Worm (Caenorhabditis elegans) whole organism, L4 larva: ENCODE results near the gene C24B5.4.

Experiments
- D1046.2 ChIP-seq: fragments of 200-800 bp; sonication (Bioruptor generic); IDR thresholded peaks from 2 replicates; pipeline ENCODE4 v1.3.6; 2022; ENCODE audit warnings: missing genetic modification characterization, missing compliant biosample characterization
- F44E2.7 ChIP-seq: fragments of 200-800 bp; sonication (Bioruptor generic); IDR thresholded peaks from 2 replicates; pipeline ENCODE4 v2.1.2; 2022; ENCODE audit warnings: missing genetic modification characterization, missing compliant biosample characterization
- F49E8.2 ChIP-seq: sonication (generic microtip); optimal IDR thresholded peaks from 2 replicates; lab custom pipeline; 2016; ENCODE audit warnings: missing compliant biosample characterization, mild to moderate bottlenecking, missing genetic modification characterization, borderline replicate concordance
- R02D3.7 ChIP-seq: fragments of 150-350 bp; sonication (generic microtip); optimal IDR thresholded peaks from 3 replicates; lab custom pipeline; 2014; ENCODE audit warnings: missing biosample characterization, missing genetic modification characterization
- Y105C5A.15 ChIP-seq: fragments of 200-800 bp; sonication (Bioruptor generic); IDR thresholded peaks from 2 replicates; pipeline ENCODE4 v1.3.6; 2022; ENCODE audit warnings: missing genetic modification characterization, missing compliant biosample characterization
- ZK337.2 ChIP-seq: fragments of 200-800 bp; sonication (Bioruptor generic); IDR thresholded peaks from 2 replicates; pipeline ENCODE4 v1.3.6; 2022; ENCODE audit warnings: missing genetic modification reagents, missing genetic modification characterization, missing compliant biosample characterization
- ZK546.5 ChIP-seq, 2 experiments: sonication (generic microtip); optimal IDR thresholded peaks; 2 replicates each; lab custom pipeline; 2017; ENCODE audit warnings: missing biosample characterization in 2 of 2, missing genetic modification characterization in 2 of 2
- attf-4 ChIP-seq: sonication (generic microtip); optimal IDR thresholded peaks from 3 replicates; lab custom pipeline; 2017; ENCODE audit warnings: missing biosample characterization, missing genetic modification characterization
- ceh-20 ChIP-seq: fragments of 200-800 bp; sonication (Bioruptor generic); IDR thresholded peaks from 2 replicates; pipeline ENCODE4 v1.3.6; 2022; ENCODE audit warnings: missing genetic modification reagents, missing genetic modification characterization, missing compliant biosample characterization
- ctbp-1 ChIP-seq: fragments of 200-800 bp; sonication (Bioruptor generic); IDR thresholded peaks from 2 replicates; pipeline ENCODE4 v1.3.6; 2022; ENCODE audit warnings: missing genetic modification reagents, missing genetic modification characterization, missing compliant biosample characterization
- daf-12 ChIP-seq: fragments of 150-350 bp; optimal IDR thresholded peaks from 2 replicates; lab custom pipeline; 2014; ENCODE audit warnings: missing biosample characterization, missing genetic modification reagents, missing genetic modification characterization
- daf-16 ChIP-seq, 3 experiments: sonication (generic microtip); optimal IDR thresholded peaks; 2 replicates each; lab custom pipeline; 2016 to 2017; ENCODE audit warnings: missing genetic modification characterization in 3 of 3, missing genetic modification reagents in 3 of 3, mild to moderate bottlenecking in 2 of 3, missing compliant biosample characterization in 2 of 3, missing biosample characterization in 1 of 3, moderate library complexity in 1 of 3
- daf-19 ChIP-seq: fragments of 200-800 bp; sonication (Bioruptor generic); conservative IDR thresholded peaks from 2 replicates; pipeline ENCODE4 v1.3.6; 2022; ENCODE audit warnings: missing genetic modification characterization, missing compliant biosample characterization
- daf-8 ChIP-seq: fragments of 200-800 bp; sonication (Bioruptor generic); IDR thresholded peaks from 2 replicates; pipeline ENCODE4 v1.3.6; 2022; ENCODE audit warnings: missing genetic modification characterization, missing compliant biosample characterization
- dmd-6 ChIP-seq: fragments of 200-800 bp; sonication (Bioruptor generic); IDR thresholded peaks from 2 replicates; pipeline ENCODE4 v1.3.6; 2022; ENCODE audit warnings: missing genetic modification reagents, missing genetic modification characterization, missing compliant biosample characterization
- dmd-8 ChIP-seq: fragments of 200-800 bp; sonication (Bioruptor generic); IDR thresholded peaks from 2 replicates; pipeline ENCODE4 v1.3.6; 2022; ENCODE audit warnings: missing genetic modification characterization, missing compliant biosample characterization
- dmd-9 ChIP-seq: fragments of 200-800 bp; sonication (Bioruptor generic); IDR thresholded peaks from 2 replicates; pipeline ENCODE4 v1.3.6; 2022; ENCODE audit warnings: missing genetic modification reagents, missing genetic modification characterization, missing compliant biosample characterization
- dpl-1 ChIP-seq: fragments of 150-350 bp; optimal IDR thresholded peaks from 2 replicates; lab custom pipeline; 2014; ENCODE audit warnings: missing biosample characterization, missing genetic modification reagents, missing genetic modification characterization
- dve-1 ChIP-seq: sonication (generic microtip); optimal IDR thresholded peaks from 2 replicates; lab custom pipeline; 2017; ENCODE audit warnings: antibody characterized with exemption, mild to moderate bottlenecking, missing genetic modification characterization, missing compliant biosample characterization; ENCODE audit not compliant: insufficient read depth
- egl-43 ChIP-seq: fragments of 200-800 bp; sonication (Bioruptor generic); IDR thresholded peaks from 2 replicates; pipeline ENCODE4 v1.3.6; 2022; ENCODE audit warnings: missing genetic modification reagents, missing genetic modification characterization, missing compliant biosample characterization
- fos-1 ChIP-seq: fragments of 150-350 bp; optimal IDR thresholded peaks from 2 replicates; lab custom pipeline; 2014; ENCODE audit warnings: missing biosample characterization, missing genetic modification characterization
- hif-1 ChIP-seq, 2 experiments: sonication (generic microtip); optimal IDR thresholded peaks; 2 replicates each; lab custom pipeline; 2016 to 2017; ENCODE audit warnings: missing compliant biosample characterization in 2 of 2, missing genetic modification characterization in 2 of 2, missing genetic modification reagents in 2 of 2, missing genotype in 2 of 2, mild to moderate bottlenecking in 1 of 2
- hlh-11 ChIP-seq: fragments of 200-800 bp; sonication (Bioruptor generic); optimal IDR thresholded peaks from 2 replicates; lab custom pipeline; 2018; ENCODE audit warnings: mild to moderate bottlenecking, missing genetic modification characterization, missing compliant biosample characterization
- hlh-30 ChIP-seq: sonication (generic microtip); optimal IDR thresholded peaks from 2 replicates; lab custom pipeline; 2017; ENCODE audit warnings: antibody characterized with exemption, mild to moderate bottlenecking, missing genetic modification characterization, missing compliant biosample characterization; ENCODE audit not compliant: insufficient read depth
- jun-1 ChIP-seq: fragments of 150-350 bp; optimal IDR thresholded peaks from 2 replicates; lab custom pipeline; 2014; ENCODE audit warnings: missing biosample characterization, missing genetic modification reagents, missing genetic modification characterization
- lin-13 ChIP-seq: fragments of 150-350 bp; optimal IDR thresholded peaks from 2 replicates; lab custom pipeline; 2014; ENCODE audit warnings: missing biosample characterization, missing genetic modification reagents, missing genetic modification characterization
- madf-9 ChIP-seq: fragments of 200-800 bp; sonication (Bioruptor generic); conservative IDR thresholded peaks from 2 replicates; pipeline ENCODE4 v1.3.6; 2022; ENCODE audit warnings: missing genetic modification reagents, missing genetic modification characterization, missing compliant biosample characterization
- mdl-1 ChIP-seq, 2 experiments: fragments of 150-350 bp in 1 of 2; sonication (generic microtip) in 1 of 2; optimal IDR thresholded peaks; 2 replicates each; lab custom pipeline; 2014 to 2017; ENCODE audit warnings: missing biosample characterization in 2 of 2, missing genetic modification characterization in 2 of 2
- mep-1 ChIP-seq: fragments of 150-350 bp; sonication (generic microtip); optimal IDR thresholded peaks from 3 replicates; lab custom pipeline; 2014; ENCODE audit warnings: missing biosample characterization, missing genetic modification characterization
- mes-2 ChIP-seq: sonication (generic microtip); optimal IDR thresholded peaks from 2 replicates; lab custom pipeline; 2016; ENCODE audit warnings: missing genotype, mild to moderate bottlenecking, missing genetic modification characterization, missing compliant biosample characterization; ENCODE audit not compliant: poor library complexity, severe bottlenecking
- nhr-25 ChIP-seq: sonication (generic microtip); optimal IDR thresholded peaks from 2 replicates; lab custom pipeline; 2017; ENCODE audit warnings: missing genetic modification characterization, mild to moderate bottlenecking, missing compliant biosample characterization, antibody characterized with exemption, moderate library complexity, borderline replicate concordance; ENCODE audit not compliant: insufficient read depth
- nhr-28 ChIP-seq: fragments of 150-350 bp; optimal IDR thresholded peaks from 2 replicates; lab custom pipeline; 2014; ENCODE audit warnings: missing biosample characterization, missing genetic modification characterization
- nhr-6 ChIP-seq: fragments of 150-350 bp; optimal IDR thresholded peaks from 2 replicates; lab custom pipeline; 2014; ENCODE audit warnings: missing biosample characterization, missing genetic modification characterization
- nhr-77 ChIP-seq: fragments of 150-350 bp; optimal IDR thresholded peaks from 2 replicates; lab custom pipeline; 2014; ENCODE audit warnings: missing biosample characterization, missing genetic modification characterization
- pqm-1 ChIP-seq: sonication (generic microtip); optimal IDR thresholded peaks from 2 replicates; lab custom pipeline; 2017; ENCODE audit warnings: missing biosample characterization, missing genetic modification characterization
- sdz-12 ChIP-seq: fragments of 200-800 bp; sonication (Bioruptor generic); optimal IDR thresholded peaks from 2 replicates; lab custom pipeline; 2018; ENCODE audit warnings: mild to moderate bottlenecking, missing genetic modification characterization, missing compliant biosample characterization
- set-16 ChIP-seq: fragments of 200-800 bp; sonication (Bioruptor generic); IDR thresholded peaks from 2 replicates; pipeline ENCODE4 v1.3.6; 2022; ENCODE audit warnings: missing genetic modification reagents, missing genetic modification characterization, missing compliant biosample characterization
- spr-1 ChIP-seq: sonication (generic microtip); optimal IDR thresholded peaks from 2 replicates; lab custom pipeline; 2016; ENCODE audit warnings: mild to moderate bottlenecking, missing genetic modification characterization, missing compliant biosample characterization
- spr-3 ChIP-seq: fragments of 200-800 bp; sonication (Bioruptor generic); optimal IDR thresholded peaks from 2 replicates; lab custom pipeline; 2018; ENCODE audit warnings: mild to moderate bottlenecking, missing genetic modification characterization, missing compliant biosample characterization
- unc-62 ChIP-seq, 3 experiments: fragments of 150-350 bp in 1 of 3; sonication (generic microtip); optimal IDR thresholded peaks in 2 of 3; peaks in 1 of 3; 1 replicate in 1 of 3; 2 replicates in 2 of 3; lab custom pipeline; 2014 to 2017; ENCODE audit warnings: missing biosample characterization in 3 of 3, missing genetic modification characterization in 3 of 3, missing genetic modification reagents in 3 of 3, missing genotype in 1 of 3
- zip-2 ChIP-seq: fragments of 150-350 bp; optimal IDR thresholded peaks from 2 replicates; lab custom pipeline; 2014; ENCODE audit warnings: missing biosample characterization, missing genetic modification characterization

The C24B5.4 gene

ce11 chrV:9175218-9175837 lies 21.8 kb downstream of the C24B5.4 start, which contains the start of gene spas-1 (continued):
- TF ChIP-seq ctbp-1 (GFP tag; lab: Robert Waterston, UW) (peak; percentile 76), mdl-1 (tag; optimal IDR thresholded peaks at IDR 0.05; lab: Kevin White, UChicago) (peak in 1 of 2 experiments; percentile 35), zip-2 (tag; lab: Kevin White, UChicago) (peak; percentile 54), fos-1 (peak; percentile 26), nhr-25 (tag; lab: Kevin White, UChicago) (peak; percentile 52), jun-1 (tag; lab: Kevin White, UChicago) (peak; percentile 44)

- no peak for TF ChIP-seq nhr-25 (tag; lab: Kevin White, UChicago)
- TF ChIP-seq daf-16 (GFP tag; optimal IDR thresholded peaks at IDR 0.05; lab: Kevin White, UChicago), result no peak
- peak; percentile 26 for TF ChIP-seq daf-16 (tag; optimal IDR thresholded peaks at IDR 0.05; lab: Kevin White, UChicago)
- no peak for TF ChIP-seq dmd-9 (GFP tag; lab: Robert Waterston, UW)
Observed at ce11 chrV:9173789-9174188, 23.3 kb downstream of the C24B5.4 start, which contains the start of gene pqn-16. Gene pqn-16, plus strand, starts transcription at chrV:9174089.

ce11 chrV:9172989-9173388 lies 24.1 kb downstream of the C24B5.4 start, which contains the start of gene gad-3:
Gene gad-3, minus strand, starts transcription at chrV:9173005.
- no peak for TF ChIP-seq nhr-6 (tag; lab: Kevin White, UChicago)
- TF ChIP-seq ZK337.2 (GFP tag; lab: Robert Waterston, UW), result no peak
- no peak for TF ChIP-seq daf-16 (GFP tag; optimal IDR thresholded peaks at IDR 0.05; lab: Kevin White, UChicago)
- TF ChIP-seq daf-16 (tag; optimal IDR thresholded peaks at IDR 0.05; lab: Kevin White, UChicago), result peak; percentile 92
- no peak for TF ChIP-seq daf-19 (GFP tag; lab: Robert Waterston, UW)
- no peak for TF ChIP-seq daf-8
- TF ChIP-seq mdl-1 (tag; optimal IDR thresholded peaks at IDR 0.05; lab: Kevin White, UChicago), result no peak
- TF ChIP-seq fos-1, result no peak
- TF ChIP-seq dmd-6, result peak; percentile 18; the same call in 1 of the 2 replicates
- TF ChIP-seq Y105C5A.15 (GFP tag; lab: Robert Waterston, UW), result no peak
- TF ChIP-seq F49E8.2 (tag; lab: Kevin White, UChicago), result no peak
- no peak for TF ChIP-seq ZK546.5 (tag; optimal IDR thresholded peaks at IDR 0.05; lab: Kevin White, UChicago)
- no peak for TF ChIP-seq daf-12
- no peak for TF ChIP-seq dmd-8 (GFP tag; lab: Robert Waterston, UW)
- TF ChIP-seq dve-1 (tag; lab: Kevin White, UChicago), result peak; percentile 59
- no peak for TF ChIP-seq sdz-12 (GFP tag; lab: Kevin White, UChicago)
- TF ChIP-seq nhr-28 (tag; lab: Kevin White, UChicago), result peak; percentile 68
- TF ChIP-seq nhr-77 (tag; lab: Kevin White, UChicago), result peak; percentile 61
- TF ChIP-seq set-16 (GFP tag; lab: Robert Waterston, UW), result no peak
- no peak for TF ChIP-seq madf-9 (GFP tag; lab: Robert Waterston, UW)
- TF ChIP-seq lin-13 (GFP tag; lab: Kevin White, UChicago), result no peak
- TF ChIP-seq D1046.2 (GFP tag; lab: Robert Waterston, UW), result no peak
- no peak for TF ChIP-seq unc-62 (GFP tag; optimal IDR thresholded peaks at IDR 0.05 in 1 of 2; lab: Kevin White, UChicago)
- no peak for TF ChIP-seq unc-62 (tag; optimal IDR thresholded peaks at IDR 0.05; lab: Kevin White, UChicago)
- TF ChIP-seq mes-2 (tag; lab: Kevin White, UChicago), result no peak
- peak; percentile 28 for TF ChIP-seq hlh-11 (tag; lab: Kevin White, UChicago)
- peak; percentile 29 for TF ChIP-seq pqm-1 (tag; lab: Kevin White, UChicago)

ce11 chrV:9168089-9168488 lies 29.0 kb downstream of the C24B5.4 start, which contains the start of gene B0222.11:
Gene B0222.11, minus strand, starts transcription at chrV:9168189.
- TF ChIP-seq ceh-20 (GFP tag; lab: Robert Waterston, UW) (no peak), madf-9 (GFP tag; lab: Robert Waterston, UW) (no peak), mep-1 (no peak), sdz-12 (GFP tag; lab: Kevin White, UChicago) (no peak), F44E2.7 (no peak), egl-43 (GFP tag; lab: Robert Waterston, UW) (no peak), F49E8.2 (tag; lab: Kevin White, UChicago) (no peak), hlh-30 (tag; lab: Kevin White, UChicago) (no peak), jun-1 (tag; lab: Kevin White, UChicago) (no peak), R02D3.7 (tag; lab: Kevin White, UChicago) (no peak), dpl-1 (no peak), hif-1 (tag; optimal IDR thresholded peaks at IDR 0.05; lab: Kevin White, UChicago) (no peak), spr-1 (tag; lab: Kevin White, UChicago) (no peak), spr-3 (no peak), attf-4 (no peak)
